Worm (Caenorhabditis elegans) whole organism, L2 larva: ENCODE data around the gene C51E3.9.
A peak's percentile ranks its signal among the peaks of the same experiment; 100 is the strongest.

Experiments
- C34F6.9 ChIP-seq: fragments of 150-350 bp; optimal IDR thresholded peaks from 2 replicates; lab custom pipeline; 2014; ENCODE audit warnings: missing biosample characterization, missing genetic modification characterization
- R02D3.7 ChIP-seq: fragments of 150-350 bp; optimal IDR thresholded peaks from 2 replicates; lab custom pipeline; 2014; ENCODE audit warnings: missing biosample characterization, missing genetic modification characterization
- Y55F3AM.14 ChIP-seq: fragments of 200-800 bp; sonication (Bioruptor generic); optimal IDR thresholded peaks from 2 replicates; lab custom pipeline; 2018; ENCODE audit warnings: mild to moderate bottlenecking, missing genetic modification characterization, missing compliant biosample characterization
- alr-1 ChIP-seq: fragments of 150-350 bp; optimal IDR thresholded peaks from 2 replicates; lab custom pipeline; 2014; ENCODE audit warnings: missing biosample characterization, missing genetic modification characterization
- ama-1 ChIP-seq: fragments of 150-350 bp; optimal IDR thresholded peaks from 2 replicates; lab custom pipeline; 2018; ENCODE audit warnings: inconsistent platforms
- blmp-1 ChIP-seq: sonication (generic microtip); optimal IDR thresholded peaks from 2 replicates; lab custom pipeline; 2017; ENCODE audit warnings: missing genetic modification characterization, mild to moderate bottlenecking, missing compliant biosample characterization, antibody characterized with exemption, moderate library complexity; ENCODE audit not compliant: insufficient read depth
- ceh-16 ChIP-seq: fragments of 150-350 bp; optimal IDR thresholded peaks from 2 replicates; lab custom pipeline; 2014; ENCODE audit warnings: missing biosample characterization, missing genetic modification characterization
- ceh-82 ChIP-seq: fragments of 150-350 bp; optimal IDR thresholded peaks from 2 replicates; lab custom pipeline; 2014; ENCODE audit warnings: missing biosample characterization, missing genetic modification characterization
- crh-2 ChIP-seq: sonication (generic microtip); optimal IDR thresholded peaks from 2 replicates; lab custom pipeline; 2017; ENCODE audit warnings: missing biosample characterization, missing genetic modification characterization
- dmd-4 ChIP-seq: sonication (generic microtip); optimal IDR thresholded peaks from 2 replicates; lab custom pipeline; 2017; ENCODE audit warnings: missing biosample characterization, missing genetic modification characterization
- elt-1 ChIP-seq: fragments of 150-350 bp; optimal IDR thresholded peaks from 2 replicates; lab custom pipeline; 2014; ENCODE audit warnings: missing biosample characterization, missing genetic modification characterization
- elt-3 ChIP-seq: sonication (generic microtip); optimal IDR thresholded peaks from 2 replicates; lab custom pipeline; 2017; ENCODE audit warnings: missing biosample characterization, missing genetic modification characterization
- fos-1 ChIP-seq: fragments of 150-350 bp; optimal IDR thresholded peaks from 2 replicates; lab custom pipeline; 2014; ENCODE audit warnings: missing biosample characterization, missing genetic modification characterization
- lin-11 ChIP-seq: fragments of 150-350 bp; sonication (generic microtip); optimal IDR thresholded peaks from 2 replicates; lab custom pipeline; 2014; ENCODE audit warnings: missing biosample characterization, missing genetic modification characterization, inconsistent platforms, mixed read lengths
- lsy-2 ChIP-seq, 2 experiments: fragments of 150-350 bp in 1 of 2; sonication (generic microtip) in 1 of 2; optimal IDR thresholded peaks; 2 replicates each; lab custom pipeline; 2014 to 2017; ENCODE audit warnings: missing biosample characterization in 2 of 2, missing genetic modification characterization in 2 of 2
- mab-5 ChIP-seq: fragments of 150-350 bp; optimal IDR thresholded peaks from 2 replicates; lab custom pipeline; 2014; ENCODE audit warnings: missing biosample characterization, missing genetic modification characterization
- mdl-1 ChIP-seq, 2 experiments: fragments of 150-350 bp in 1 of 2; sonication (generic microtip) in 1 of 2; optimal IDR thresholded peaks; 2 replicates each; lab custom pipeline; 2017; ENCODE audit warnings: missing biosample characterization in 2 of 2, missing genetic modification characterization in 2 of 2
- nhr-10 ChIP-seq: sonication (generic microtip); optimal IDR thresholded peaks from 2 replicates; lab custom pipeline; 2017; ENCODE audit warnings: missing biosample characterization, missing genetic modification characterization
- nhr-11 ChIP-seq: fragments of 150-350 bp; optimal IDR thresholded peaks from 2 replicates; lab custom pipeline; 2014; ENCODE audit warnings: missing biosample characterization, missing genetic modification characterization
- nhr-12 ChIP-seq: fragments of 150-350 bp; optimal IDR thresholded peaks from 2 replicates; lab custom pipeline; 2014; ENCODE audit warnings: missing biosample characterization, missing genetic modification characterization
- nhr-23 ChIP-seq: fragments of 150-350 bp; optimal IDR thresholded peaks from 2 replicates; lab custom pipeline; 2014; ENCODE audit warnings: missing biosample characterization, missing genetic modification reagents, missing genetic modification characterization
- nhr-237 ChIP-seq: fragments of 150-350 bp; optimal IDR thresholded peaks from 2 replicates; lab custom pipeline; 2014; ENCODE audit warnings: missing biosample characterization, missing genetic modification characterization
- nhr-6 ChIP-seq: fragments of 150-350 bp; optimal IDR thresholded peaks from 2 replicates; lab custom pipeline; 2014; ENCODE audit warnings: missing biosample characterization, missing genetic modification characterization
- nhr-77 ChIP-seq: fragments of 150-350 bp; optimal IDR thresholded peaks from 2 replicates; lab custom pipeline; 2014; ENCODE audit warnings: missing biosample characterization, missing genetic modification characterization
- sem-4 ChIP-seq: fragments of 150-350 bp; optimal IDR thresholded peaks from 2 replicates; lab custom pipeline; 2014; ENCODE audit warnings: missing biosample characterization, missing genetic modification reagents, missing genetic modification characterization
- skn-1 ChIP-seq: sonication (generic microtip); optimal IDR thresholded peaks from 2 replicates; lab custom pipeline; 2017; ENCODE audit warnings: missing biosample characterization, missing genetic modification characterization
- sma-3 ChIP-seq: sonication (generic microtip); optimal IDR thresholded peaks from 2 replicates; lab custom pipeline; 2016; ENCODE audit warnings: missing genetic modification reagents, missing genetic modification characterization, missing compliant biosample characterization
- sma-9 ChIP-seq, 2 experiments: fragments of 150-350 bp in 1 of 2; sonication (generic microtip) in 1 of 2; optimal IDR thresholded peaks; 2 replicates each; lab custom pipeline; 2014 to 2016; ENCODE audit warnings: missing genetic modification characterization in 2 of 2, mild to moderate bottlenecking in 1 of 2, missing biosample characterization in 1 of 2, missing compliant biosample characterization in 1 of 2, missing genetic modification reagents in 1 of 2, moderate library complexity in 1 of 2
- unc-55 ChIP-seq: fragments of 150-350 bp; sonication (generic microtip); optimal IDR thresholded peaks from 3 replicates; lab custom pipeline; 2014; ENCODE audit warnings: missing biosample characterization, missing genetic modification reagents, missing genetic modification characterization
- unc-62 ChIP-seq: fragments of 150-350 bp; optimal IDR thresholded peaks from 2 replicates; lab custom pipeline; 2014; ENCODE audit warnings: missing biosample characterization, missing genetic modification reagents, missing genetic modification characterization
- zag-1 ChIP-seq: fragments of 150-350 bp; optimal IDR thresholded peaks from 2 replicates; lab custom pipeline; 2014; ENCODE audit warnings: missing biosample characterization, missing genetic modification characterization
- ztf-1 ChIP-seq: fragments of 200-800 bp; sonication (Bioruptor generic); conservative IDR thresholded peaks from 2 replicates; pipeline ENCODE4 v1.3.6; 2022; ENCODE audit warnings: missing genetic modification characterization, missing compliant biosample characterization
- ztf-4 ChIP-seq: fragments of 150-350 bp; optimal IDR thresholded peaks from 2 replicates; lab custom pipeline; 2014; ENCODE audit warnings: missing biosample characterization, missing genetic modification characterization

Gene C51E3.9

DNA sequence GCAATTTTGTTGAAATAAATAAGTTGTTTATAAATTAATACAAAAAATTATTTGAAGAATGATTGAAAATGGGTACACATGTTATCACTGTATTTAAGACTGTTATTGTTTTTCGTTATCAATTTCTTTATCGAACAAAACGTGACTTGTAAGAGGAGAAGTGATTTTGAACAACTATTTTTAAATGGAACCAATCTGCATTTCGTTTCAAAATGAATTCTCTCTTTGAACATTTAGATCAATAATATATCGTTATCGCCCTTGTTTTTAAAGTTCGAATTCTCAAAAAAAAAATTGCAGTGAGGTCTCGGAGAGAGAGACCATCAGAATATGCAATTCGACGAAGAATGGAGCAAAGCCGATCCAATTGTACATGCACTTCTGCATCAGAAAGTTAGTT lies 33.5 kb downstream of the C51E3.9 start, which contains the start of gene cul-5:
Gene cul-5, plus strand, starts transcription at position 301 of the 400 bp plus-strand sequence.
- no peak for TF ChIP-seq ceh-82

DNA sequence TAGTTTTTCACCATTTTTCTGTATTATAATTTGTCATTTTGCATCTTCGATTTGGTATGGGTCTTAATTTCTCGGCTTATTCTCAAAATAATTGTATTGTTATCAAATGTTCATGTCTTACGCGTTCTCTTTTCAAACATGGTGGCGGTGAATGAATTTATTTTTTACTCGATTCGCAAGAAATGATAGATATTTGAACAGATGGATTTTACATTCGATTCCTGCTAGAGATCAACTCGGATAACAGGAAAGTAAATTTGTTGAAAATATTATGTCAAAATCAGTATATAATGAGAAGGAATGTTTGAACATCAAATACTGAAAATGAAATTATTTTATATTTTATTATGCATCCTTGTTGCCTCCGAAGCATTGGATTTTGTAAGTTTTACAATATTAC lies 37.2 kb downstream of the C51E3.9 start, which contains the start of gene ZK856.4:
Gene ZK856.4, plus strand, starts transcription at position 301 of the 400 bp plus-strand sequence.
- TF ChIP-seq ztf-1 (GFP tag; lab: Robert Waterston, UW) (no peak), nhr-6 (tag; lab: Kevin White, UChicago) (no peak), nhr-237 (tag; lab: Kevin White, UChicago) (no peak), lsy-2 (tag; optimal IDR thresholded peaks at IDR 0.05; lab: Kevin White, UChicago) (no peak), unc-55 (GFP tag; lab: Kevin White, UChicago) (no peak), ama-1 (lab: Kevin White, UChicago) (no peak), blmp-1 (tag; lab: Kevin White, UChicago) (no peak), C34F6.9 (tag; lab: Kevin White, UChicago) (no peak), alr-1 (tag; lab: Kevin White, UChicago) (no peak), nhr-10 (tag; lab: Kevin White, UChicago) (no peak), ztf-4 (tag; lab: Kevin White, UChicago) (no peak), unc-62 (no peak), lin-11 (no peak), zag-1 (tag; lab: Kevin White, UChicago) (no peak), nhr-23 (no peak), crh-2 (tag; lab: Kevin White, UChicago) (no peak), nhr-77 (no peak), elt-1 (tag; lab: Kevin White, UChicago) (no peak), elt-3 (tag; lab: Kevin White, UChicago) (no peak), dmd-4 (tag; lab: Kevin White, UChicago) (no peak)

DNA sequence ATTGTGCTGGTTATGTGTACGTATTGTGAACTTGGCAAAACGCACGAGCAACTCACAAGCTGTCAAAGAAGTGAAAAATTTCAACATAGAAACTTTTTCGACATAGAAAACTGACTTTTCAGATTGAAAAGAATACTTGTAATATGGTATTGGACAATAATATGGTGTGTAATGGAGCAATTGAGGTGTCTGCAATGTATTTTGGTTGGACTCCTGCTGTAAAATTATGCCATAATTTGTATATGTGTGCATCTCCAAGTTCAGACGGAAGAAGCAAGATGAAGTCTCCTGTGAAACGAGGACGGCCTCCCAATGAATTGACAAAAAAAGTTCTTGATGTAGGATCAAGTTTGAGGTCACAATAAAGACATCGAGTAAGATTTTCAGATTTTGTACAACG lies 38.1 kb downstream of the C51E3.9 start:
- no peak for TF ChIP-seq lsy-2 (tag; optimal IDR thresholded peaks at IDR 0.05; lab: Kevin White, UChicago)
- no peak for TF ChIP-seq R02D3.7 (tag; lab: Kevin White, UChicago)
- no peak for TF ChIP-seq dmd-4 (tag; lab: Kevin White, UChicago)
- TF ChIP-seq Y55F3AM.14 (GFP tag; lab: Kevin White, UChicago) = no peak
- TF ChIP-seq ceh-82 = no peak
- TF ChIP-seq mab-5 (tag; lab: Kevin White, UChicago) = no peak
- TF ChIP-seq sem-4 (tag; lab: Kevin White, UChicago) = no peak

DNA sequence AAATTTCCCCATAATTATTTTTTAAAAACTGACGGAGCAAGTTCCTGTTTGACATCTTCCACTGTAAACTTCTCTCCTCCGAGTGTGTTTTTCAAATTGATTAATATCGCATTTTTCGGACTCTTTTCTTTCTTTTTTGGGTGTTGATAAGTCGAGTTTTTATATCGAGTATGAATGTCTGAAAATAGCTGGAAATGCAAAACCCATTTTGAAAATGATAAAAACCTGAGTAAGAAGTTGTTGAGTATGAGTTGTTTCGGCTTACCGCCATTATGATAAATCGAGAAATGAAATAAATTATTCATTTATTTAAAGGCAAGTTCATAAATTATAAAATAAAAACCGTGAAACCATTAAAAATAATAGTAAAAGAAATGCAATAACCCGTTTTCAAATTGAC lies 40.0 kb downstream of the C51E3.9 start, which contains the start of gene ZK856.18:
Gene ZK856.18, minus strand, starts transcription at position 289 of the 400 bp plus-strand sequence.
- TF ChIP-seq Y55F3AM.14 (GFP tag; lab: Kevin White, UChicago) (no peak), nhr-12 (tag; lab: Kevin White, UChicago) (no peak), ceh-16 (tag; lab: Kevin White, UChicago) (no peak), nhr-23 (no peak), sma-3 (GFP tag; lab: Kevin White, UChicago) (no peak), lin-11 (no peak), fos-1 (tag; lab: Kevin White, UChicago) (no peak), skn-1 (tag; lab: Kevin White, UChicago) (no peak), C34F6.9 (tag; lab: Kevin White, UChicago) (no peak), nhr-11 (no peak), nhr-237 (tag; lab: Kevin White, UChicago) (no peak), alr-1 (tag; lab: Kevin White, UChicago) (no peak)

DNA sequence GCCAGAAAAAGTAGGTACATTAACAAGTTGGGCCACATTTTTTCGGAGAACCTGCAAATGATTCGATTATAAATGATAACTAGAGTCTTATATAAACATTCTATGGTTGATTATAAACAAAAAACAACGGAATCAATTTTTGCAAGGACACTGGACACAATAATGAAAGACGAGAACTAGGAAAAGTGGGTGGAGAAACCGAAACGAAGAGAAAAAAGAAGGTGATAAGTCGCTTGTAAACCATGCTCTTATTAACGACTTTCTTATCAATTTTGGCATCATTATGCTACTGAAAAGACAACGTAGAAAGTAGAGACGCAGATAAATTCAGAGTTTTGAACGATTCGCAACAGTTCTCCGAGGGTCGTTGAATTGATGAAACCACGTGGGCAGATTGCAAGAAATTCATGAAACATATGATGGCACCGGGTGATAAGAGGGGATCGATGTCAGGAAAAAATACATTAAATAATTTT lies 44.4 kb downstream of the C51E3.9 start, which contains the start of gene ZK856.5:
Gene ZK856.5, minus strand, starts transcription at position 51 of the 476 bp plus-strand sequence.
- peak; percentile 61 for TF ChIP-seq crh-2 (tag; lab: Kevin White, UChicago)
- TF ChIP-seq fos-1 (tag; lab: Kevin White, UChicago) = peak; percentile 71
- peak; percentile 68 for TF ChIP-seq sma-9 (GFP tag; optimal IDR thresholded peaks at IDR 0.05; lab: Kevin White, UChicago)
- no peak for TF ChIP-seq sma-9 (tag; optimal IDR thresholded peaks at IDR 0.05; lab: Kevin White, UChicago)
- TF ChIP-seq blmp-1 (tag; lab: Kevin White, UChicago) = no peak
- TF ChIP-seq mdl-1 (tag; optimal IDR thresholded peaks at IDR 0.05; lab: Kevin White, UChicago) = peak in 1 of 2 experiments; percentile 36
